Fruit fly (Drosophila melanogaster) whole organism, embryonic: ENCODE measurements around the gene Awh.

Source experiments
- ATbp ChIP-seq: fragments of 200-800 bp; sonication (Bioruptor generic); optimal IDR thresholded peaks from 2 replicates; lab custom pipeline; 2017; ENCODE audit warnings: missing biosample characterization, mild to moderate bottlenecking, missing genetic modification characterization, missing genetic modification reagents
- Asciz ChIP-seq: fragments of 200-800 bp; sonication (Bioruptor generic); optimal IDR thresholded peaks from 2 replicates; lab custom pipeline; 2017; ENCODE audit warnings: missing biosample characterization, mild to moderate bottlenecking, missing genetic modification characterization, missing genetic modification reagents
- B-H1 ChIP-seq: fragments of 200-800 bp; sonication (Bioruptor generic); IDR thresholded peaks from 3 replicates; pipeline ENCODE4 v1.3.6; 2022; ENCODE audit warnings: missing biosample characterization, missing genetic modification characterization
- BtbVII ChIP-seq: fragments of 200-800 bp; sonication (Bioruptor generic); optimal IDR thresholded peaks from 3 replicates; lab custom pipeline; 2017; ENCODE audit warnings: missing biosample characterization, mild to moderate bottlenecking, missing genetic modification characterization
- CG10543 ChIP-seq: fragments of 200-800 bp; sonication (Bioruptor generic); optimal IDR thresholded peaks from 3 replicates; lab custom pipeline; 2017; ENCODE audit warnings: missing biosample characterization, mild to moderate bottlenecking, missing genetic modification characterization, moderate library complexity
- CG11093 ChIP-seq: fragments of 200-800 bp; sonication (Bioruptor generic); IDR thresholded peaks from 3 replicates; pipeline ENCODE4 v1.3.6; 2022; ENCODE audit warnings: missing biosample characterization, missing genetic modification characterization
- CG12299 ChIP-seq: fragments of 200-800 bp; sonication (Bioruptor generic); optimal IDR thresholded peaks from 2 replicates; lab custom pipeline; 2018; ENCODE audit warnings: missing biosample characterization, mild to moderate bottlenecking, missing genetic modification characterization
- CG14667 ChIP-seq: fragments of 200-800 bp; sonication (Bioruptor generic); IDR thresholded peaks from 2 replicates; pipeline ENCODE4 v1.3.6; 2022; ENCODE audit warnings: missing biosample characterization, missing genetic modification characterization
- CG17359 ChIP-seq: fragments of 200-800 bp; sonication (Bioruptor generic); optimal IDR thresholded peaks from 3 replicates; lab custom pipeline; 2018; ENCODE audit warnings: missing biosample characterization, mild to moderate bottlenecking, missing genetic modification characterization, moderate library complexity
- CG2116 ChIP-seq: fragments of 200-800 bp; sonication (Bioruptor generic); optimal IDR thresholded peaks from 3 replicates; lab custom pipeline; 2018; ENCODE audit warnings: missing biosample characterization, mild to moderate bottlenecking, missing genetic modification characterization
- CG2678 ChIP-seq: fragments of 200-800 bp; sonication (Bioruptor generic); optimal IDR thresholded peaks from 3 replicates; lab custom pipeline; 2019; ENCODE audit warnings: missing biosample characterization, mild to moderate bottlenecking, missing genetic modification characterization, moderate library complexity
- CG31441 ChIP-seq: fragments of 200-800 bp; sonication (Bioruptor generic); IDR thresholded peaks from 2 replicates; pipeline ENCODE4 v1.3.6; 2022; ENCODE audit warnings: missing biosample characterization, missing genetic modification characterization
- CG32532 ChIP-seq: fragments of 200-800 bp; sonication (Bioruptor generic); IDR thresholded peaks from 2 replicates; pipeline ENCODE4 v1.3.6; 2022; ENCODE audit warnings: missing biosample characterization, missing genetic modification characterization
- CG32767 ChIP-seq: fragments of 200-800 bp; sonication (Bioruptor generic); IDR thresholded peaks from 2 replicates; pipeline ENCODE4 v1.3.6; 2022; ENCODE audit warnings: missing biosample characterization, missing genetic modification characterization
- CG32772 ChIP-seq: fragments of 200-800 bp; sonication (Bioruptor generic); IDR thresholded peaks from 2 replicates; pipeline ENCODE4 v1.3.6; 2022; ENCODE audit warnings: missing biosample characterization, missing genetic modification characterization
- CG33557 ChIP-seq: fragments of 200-800 bp; sonication (Bioruptor generic); optimal IDR thresholded peaks from 2 replicates; lab custom pipeline; 2019; ENCODE audit warnings: missing biosample characterization, mild to moderate bottlenecking, missing genetic modification characterization, moderate library complexity
- CG34422 ChIP-seq: fragments of 200-800 bp; sonication (Bioruptor generic); IDR thresholded peaks from 3 replicates; pipeline ENCODE4 v1.3.6; 2022; ENCODE audit warnings: missing biosample characterization, missing genetic modification characterization
- CG43689 ChIP-seq: fragments of 200-800 bp; sonication (Bioruptor generic); IDR thresholded peaks from 2 replicates; pipeline ENCODE4 v1.3.6; 2022; ENCODE audit warnings: missing biosample characterization, missing genetic modification characterization
- CG4617 ChIP-seq: fragments of 200-800 bp; sonication (Bioruptor generic); optimal IDR thresholded peaks from 3 replicates; lab custom pipeline; 2016; ENCODE audit warnings: missing biosample characterization, missing genetic modification characterization, borderline replicate concordance
- CG5180 ChIP-seq: fragments of 200-800 bp; sonication (Bioruptor generic); optimal IDR thresholded peaks from 3 replicates; lab custom pipeline; 2017; ENCODE audit warnings: missing biosample characterization, missing genetic modification characterization, mild to moderate bottlenecking, moderate library complexity, missing genetic modification reagents
- CG6813 ChIP-seq: fragments of 200-800 bp; sonication (Bioruptor generic); optimal IDR thresholded peaks from 2 replicates; lab custom pipeline; 2017; ENCODE audit warnings: missing biosample characterization, missing genetic modification characterization, mild to moderate bottlenecking, moderate library complexity, missing genetic modification reagents
- CG7987 ChIP-seq: fragments of 200-800 bp; sonication (Bioruptor generic); optimal IDR thresholded peaks from 2 replicates; lab custom pipeline; 2018; ENCODE audit warnings: missing biosample characterization, mild to moderate bottlenecking, missing genetic modification characterization, moderate library complexity
- CG8478 ChIP-seq: fragments of >200 bp; optimal IDR thresholded peaks from 2 replicates; lab custom pipeline; 2018
- Chrac-16 ChIP-seq: fragments of 200-800 bp; sonication (Bioruptor generic); optimal IDR thresholded peaks from 3 replicates; lab custom pipeline; 2016; ENCODE audit warnings: missing biosample characterization, missing genetic modification characterization
- Deaf1 ChIP-seq: fragments of 200-800 bp; optimal IDR thresholded peaks from 3 replicates; lab custom pipeline; 2019; ENCODE audit warnings: missing biosample characterization, mild to moderate bottlenecking, missing genetic modification characterization, moderate library complexity
- Drgx ChIP-seq: fragments of 200-800 bp; sonication (Bioruptor generic); IDR thresholded peaks from 2 replicates; pipeline ENCODE4 v1.3.6; 2022; ENCODE audit warnings: missing biosample characterization, missing genetic modification characterization
- Fer1 ChIP-seq: fragments of 200-800 bp; sonication (Bioruptor generic); optimal IDR thresholded peaks from 2 replicates; lab custom pipeline; 2017; ENCODE audit warnings: missing biosample characterization, mild to moderate bottlenecking, missing genetic modification characterization
- H2.0 ChIP-seq: fragments of 200-800 bp; sonication (Bioruptor generic); IDR thresholded peaks from 2 replicates; pipeline ENCODE4 v1.3.6; 2022; ENCODE audit warnings: missing biosample characterization, missing genetic modification characterization
- HHEX ChIP-seq: fragments of 200-800 bp; sonication (Bioruptor generic); optimal IDR thresholded peaks from 3 replicates; lab custom pipeline; 2017; ENCODE audit warnings: missing biosample characterization, mild to moderate bottlenecking, missing genetic modification characterization, missing genetic modification reagents
- Hr78 ChIP-seq, 2 experiments: fragments of 200-800 bp in 1 of 2; fragments of >200 bp in 1 of 2; sonication (Bioruptor generic) in 1 of 2; optimal IDR thresholded peaks; 2 replicates each; lab custom pipeline; 2017 to 2019; ENCODE audit warnings: missing biosample characterization in 2 of 2, missing genetic modification characterization in 2 of 2, mild to moderate bottlenecking in 1 of 2, moderate library complexity in 1 of 2
- Med ChIP-seq: fragments of 200-800 bp; sonication (Bioruptor generic); peaks from one replicate; lab custom pipeline; 2016; ENCODE audit warnings: missing biosample characterization, missing genetic modification characterization, mild to moderate bottlenecking, inconsistent platforms, moderate library complexity
- Mes4 ChIP-seq: fragments of 200-800 bp; sonication (Bioruptor generic); optimal IDR thresholded peaks from 2 replicates; lab custom pipeline; 2016; ENCODE audit warnings: missing biosample characterization, missing genetic modification characterization
- Opbp ChIP-seq: fragments of 200-800 bp; sonication (Bioruptor generic); IDR thresholded peaks from 3 replicates; pipeline ENCODE4 v1.3.6; 2022; ENCODE audit warnings: missing biosample characterization, missing genetic modification characterization; ENCODE audit not compliant: partially characterized antibody
- Sox100B ChIP-seq: fragments of 200-800 bp; sonication (Bioruptor generic); optimal IDR thresholded peaks from 3 replicates; lab custom pipeline; 2018; ENCODE audit warnings: missing biosample characterization, mild to moderate bottlenecking, missing genetic modification characterization
- Sox102F ChIP-seq: fragments of 200-800 bp; sonication (Bioruptor generic); optimal IDR thresholded peaks from 2 replicates; lab custom pipeline; 2018; ENCODE audit warnings: missing biosample characterization, mild to moderate bottlenecking, missing genetic modification characterization, moderate library complexity
- Sry-β ChIP-seq: fragments of 200-800 bp; sonication (Bioruptor generic); optimal IDR thresholded peaks from 2 replicates; lab custom pipeline; 2018; ENCODE audit warnings: missing biosample characterization, mild to moderate bottlenecking, missing genetic modification characterization, moderate library complexity
- abd-A ChIP-seq: fragments of 200-800 bp; sonication (Bioruptor generic); optimal IDR thresholded peaks from 3 replicates; lab custom pipeline; 2019; ENCODE audit warnings: missing biosample characterization, mild to moderate bottlenecking, missing genetic modification characterization, moderate library complexity
- exex ChIP-seq: fragments of 200-800 bp; sonication (Bioruptor generic); optimal IDR thresholded peaks from 4 replicates; lab custom pipeline; 2018; ENCODE audit warnings: missing biosample characterization, mild to moderate bottlenecking, missing genetic modification characterization, moderate library complexity
- gt ChIP-seq: fragments of 200-800 bp; sonication (Bioruptor generic); IDR thresholded peaks from 2 replicates; pipeline ENCODE4 v1.3.6; 2022; ENCODE audit warnings: missing biosample characterization, missing genetic modification characterization
- kni ChIP-seq: fragments of 200-800 bp; sonication (Bioruptor generic); optimal IDR thresholded peaks from 3 replicates; lab custom pipeline; 2017; ENCODE audit warnings: mild to moderate bottlenecking, missing biosample characterization, missing genetic modification reagents, missing genetic modification characterization
- mirr ChIP-seq: fragments of 200-800 bp; sonication (Bioruptor generic); optimal IDR thresholded peaks from 3 replicates; lab custom pipeline; 2018; ENCODE audit warnings: missing biosample characterization, mild to moderate bottlenecking, missing genetic modification characterization
- nerfin-1 ChIP-seq: fragments of 200-800 bp; sonication (Bioruptor generic); optimal IDR thresholded peaks from 3 replicates; lab custom pipeline; 2019; ENCODE audit warnings: missing biosample characterization, mild to moderate bottlenecking, missing genetic modification characterization, moderate library complexity
- nmo ChIP-seq: fragments of 200-800 bp; sonication (Bioruptor generic); optimal IDR thresholded peaks from 2 replicates; lab custom pipeline; 2018; ENCODE audit warnings: missing biosample characterization, mild to moderate bottlenecking, missing genetic modification characterization, moderate library complexity
- odd ChIP-seq: fragments of 200-800 bp; sonication (Bioruptor generic); optimal IDR thresholded peaks from 2 replicates; lab custom pipeline; 2017; ENCODE audit warnings: missing biosample characterization, mild to moderate bottlenecking, missing genetic modification characterization
- pb ChIP-seq: fragments of 200-800 bp; sonication (Bioruptor generic); optimal IDR thresholded peaks from 3 replicates; lab custom pipeline; 2016; ENCODE audit warnings: missing biosample characterization, missing genetic modification characterization
- row ChIP-seq: fragments of 200-800 bp; sonication (Bioruptor generic); IDR thresholded peaks from 3 replicates; pipeline ENCODE4 v1.3.6; 2022; ENCODE audit warnings: missing biosample characterization, missing genetic modification characterization
- schlank ChIP-seq: fragments of 200-800 bp; sonication (Bioruptor generic); optimal IDR thresholded peaks from 2 replicates; lab custom pipeline; 2018; ENCODE audit warnings: missing biosample characterization, mild to moderate bottlenecking, missing genetic modification characterization
- sr ChIP-seq: fragments of 200-800 bp; sonication (Bioruptor generic); IDR thresholded peaks from 3 replicates; pipeline ENCODE4 v1.3.6; 2022; ENCODE audit warnings: missing biosample characterization, missing genetic modification characterization
- tin ChIP-seq: fragments of 200-800 bp; sonication (Bioruptor generic); optimal IDR thresholded peaks from 3 replicates; lab custom pipeline; 2016; ENCODE audit warnings: missing biosample characterization, missing genetic modification characterization

The Awh gene

DNA sequence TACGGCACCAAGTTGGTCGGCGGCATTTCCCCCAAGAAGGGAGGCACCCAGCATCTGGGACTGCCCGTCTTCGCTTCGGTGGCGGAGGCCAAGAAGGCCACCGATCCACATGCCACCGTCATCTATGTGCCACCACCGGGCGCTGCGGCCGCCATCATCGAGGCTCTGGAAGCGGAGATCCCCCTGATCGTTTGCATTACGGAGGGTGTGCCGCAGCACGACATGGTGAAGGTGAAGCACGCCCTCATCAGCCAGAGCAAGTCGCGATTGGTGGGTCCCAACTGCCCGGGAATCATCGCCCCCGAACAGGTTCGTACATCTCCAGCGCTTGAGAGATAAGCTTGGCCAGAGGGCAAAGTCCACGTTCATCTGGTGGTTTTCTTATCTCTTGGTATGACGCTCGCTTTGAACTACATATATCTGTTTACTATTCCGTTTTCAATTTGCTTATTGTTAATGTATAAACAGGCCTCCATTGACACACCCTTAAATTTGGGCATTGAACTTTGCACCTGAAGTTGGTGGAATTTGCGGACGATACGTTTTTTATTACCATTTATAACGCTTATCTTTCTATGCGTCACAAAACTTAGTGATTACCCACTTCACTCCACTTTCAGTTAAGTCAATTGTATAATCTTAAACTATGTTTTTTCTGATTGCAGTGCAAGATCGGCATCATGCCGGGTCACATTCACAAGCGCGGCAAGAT lies 29.1 kb upstream of the Awh start (continued):
- TF ChIP-seq exex (tag; lab: Kevin White, UChicago) (peak; percentile 59), B-H1 (GFP tag; lab: Robert Waterston, UW) (no peak), abd-A (tag; lab: Kevin White, UChicago) (no peak), CG8478 (lab: Kevin White, UChicago) (no peak), odd (GFP tag; lab: Kevin White, UChicago) (peak; percentile 40), CG2116 (GFP tag; lab: Kevin White, UChicago) (no peak), CG2678 (peak; percentile 28), Asciz (GFP tag; lab: Kevin White, UChicago) (peak; percentile 46), CG31441 (GFP tag; lab: Robert Waterston, UW) (no peak), CG43689 (GFP tag; lab: Robert Waterston, UW) (no peak), row (GFP tag; lab: Robert Waterston, UW) (no peak), CG32532 (no peak), H2.0 (no peak), pb (no peak), Sox102F (GFP tag; lab: Kevin White, UChicago) (no peak), CG32772 (GFP tag; lab: Robert Waterston, UW) (no peak), CG14667 (GFP tag; lab: Robert Waterston, UW) (no peak), CG6813 (peak; percentile 1), CG32767 (GFP tag; lab: Robert Waterston, UW) (no peak), nmo (no peak), CG4617 (GFP tag; lab: Kevin White, UChicago) (no peak), Sox100B (GFP tag; lab: Kevin White, UChicago) (peak; percentile 30), Hr78 (GFP tag; optimal IDR thresholded peaks at IDR 0.05; lab: Kevin White, UChicago) (peak in 1 of 2 experiments; percentile 89), BtbVII (GFP tag; lab: Kevin White, UChicago) (peak; percentile 47), CG33557 (GFP tag; lab: Kevin White, UChicago) (peak; percentile 14), mirr (GFP tag; lab: Kevin White, UChicago) (peak; percentile 69), Med (GFP tag; lab: Kevin White, UChicago) (peak; percentile 48), CG10543 (peak; percentile 50), kni (GFP tag; lab: Kevin White, UChicago) (peak; percentile 16), Deaf1 (peak; percentile 4), Fer1 (GFP tag; lab: Kevin White, UChicago) (peak; percentile 40), tin (GFP tag; lab: Kevin White, UChicago) (no peak), CG17359 (tag; lab: Kevin White, UChicago) (peak; percentile 8), CG7987 (peak; percentile 1), CG12299 (tag; lab: Kevin White, UChicago) (peak; percentile 17), HHEX (GFP tag; lab: Kevin White, UChicago) (peak; percentile 24), Drgx (GFP tag; lab: Robert Waterston, UW) (no peak), nerfin-1 (tag; lab: Kevin White, UChicago) (no peak), Sry-β (GFP tag; lab: Kevin White, UChicago) (no peak), CG5180 (GFP tag; lab: Kevin White, UChicago) (peak; percentile 25), schlank (no peak), gt (GFP tag; lab: Robert Waterston, UW) (no peak), Mes4 (GFP tag; lab: Kevin White, UChicago) (no peak), Chrac-16 (no peak), Opbp (GFP tag; lab: Robert Waterston, UW) (no peak), CG11093 (GFP tag; lab: Robert Waterston, UW) (0 out of 3 replicates have a peak, but pooled peaks have one; percentile 7), ATbp (GFP tag; lab: Kevin White, UChicago) (peak; percentile 38), CG34422 (GFP tag; lab: Robert Waterston, UW) (no peak), sr (GFP tag; lab: Robert Waterston, UW) (no peak)
